Worm (Caenorhabditis elegans) whole organism, L1 larva: Measurements from ENCODE around the gene unc-9.

Source experiments
- C16A3.4 ChIP-seq: fragments of 150-350 bp; optimal IDR thresholded peaks from 2 replicates; lab custom pipeline; 2014; ENCODE audit warnings: missing biosample characterization, missing genetic modification characterization
- aha-1 ChIP-seq: fragments of 150-350 bp; optimal IDR thresholded peaks from 2 replicates; lab custom pipeline; 2014; ENCODE audit warnings: missing biosample characterization, missing genetic modification characterization
- blmp-1 ChIP-seq: fragments of 150-350 bp; optimal IDR thresholded peaks from 2 replicates; lab custom pipeline; 2014; ENCODE audit warnings: missing biosample characterization, missing genetic modification characterization
- ceh-63 ChIP-seq: fragments of 200-800 bp; sonication (Bioruptor generic); optimal IDR thresholded peaks from 2 replicates; lab custom pipeline; 2018; ENCODE audit warnings: mild to moderate bottlenecking, missing genetic modification characterization, missing compliant biosample characterization
- ceh-8 ChIP-seq: fragments of 200-800 bp; sonication (Bioruptor generic); optimal IDR thresholded peaks from 2 replicates; lab custom pipeline; 2018; ENCODE audit warnings: mild to moderate bottlenecking, missing genetic modification characterization, moderate library complexity, missing compliant biosample characterization
- ceh-90 ChIP-seq: sonication (generic microtip); optimal IDR thresholded peaks from 2 replicates; lab custom pipeline; 2016; ENCODE audit warnings: missing genetic modification characterization, missing compliant biosample characterization
- efl-1 ChIP-seq, 4 experiments: fragments of 150-350 bp; optimal IDR thresholded peaks in 3 of 4; peaks in 1 of 4; 1 replicate in 1 of 4; 2 replicates in 3 of 4; lab custom pipeline; 2014; ENCODE audit warnings: missing biosample characterization in 2 of 4, missing genetic modification characterization in 2 of 4, missing genetic modification reagents in 2 of 4
- efl-3 ChIP-seq: fragments of 200-800 bp; sonication (Bioruptor generic); optimal IDR thresholded peaks from 2 replicates; lab custom pipeline; 2018; ENCODE audit warnings: mild to moderate bottlenecking, missing genetic modification characterization, missing compliant biosample characterization
- egl-13 ChIP-seq: sonication (generic microtip); optimal IDR thresholded peaks from 2 replicates; lab custom pipeline; 2016; ENCODE audit warnings: missing genotype, missing genetic modification reagents, missing genetic modification characterization, missing compliant biosample characterization
- egl-27 ChIP-seq, 2 experiments: fragments of 150-350 bp in 1 of 2; sonication (generic microtip); optimal IDR thresholded peaks; 3 replicates each; lab custom pipeline; 2017 to 2018; ENCODE audit warnings: missing biosample characterization in 2 of 2, missing genetic modification characterization in 2 of 2, missing genetic modification reagents in 2 of 2
- elt-2 ChIP-seq: sonication (generic microtip); optimal IDR thresholded peaks from 2 replicates; lab custom pipeline; 2016; ENCODE audit warnings: missing genetic modification characterization, mild to moderate bottlenecking, inconsistent platforms, missing compliant biosample characterization, missing genetic modification reagents
- elt-3 ChIP-seq, 6 experiments: fragments of 150-350 bp in 1 of 6; sonication (generic microtip); optimal IDR thresholded peaks; 2 replicates each; lab custom pipeline; 2017 to 2018; ENCODE audit warnings: missing biosample characterization in 6 of 6, missing genetic modification characterization in 6 of 6, inconsistent platforms in 1 of 6
- fkh-10 ChIP-seq: sonication (generic microtip); optimal IDR thresholded peaks from 2 replicates; lab custom pipeline; 2017; ENCODE audit warnings: missing biosample characterization, missing genetic modification reagents, missing genetic modification characterization
- fkh-4 ChIP-seq: sonication (generic microtip); optimal IDR thresholded peaks from 2 replicates; lab custom pipeline; 2016; ENCODE audit warnings: missing compliant biosample characterization, missing genetic modification characterization, borderline replicate concordance
- grh-1 ChIP-seq: fragments of 200-800 bp; sonication (Bioruptor generic); IDR thresholded peaks from 2 replicates; pipeline ENCODE4 v1.3.6; 2022; ENCODE audit warnings: missing genetic modification reagents, missing genetic modification characterization, missing compliant biosample characterization
- hpl-2 ChIP-seq: fragments of 150-350 bp; optimal IDR thresholded peaks from 2 replicates; lab custom pipeline; 2014; ENCODE audit warnings: missing biosample characterization, missing genetic modification reagents, missing genetic modification characterization
- isw-1 ChIP-seq: fragments of 200-800 bp; sonication (Bioruptor generic); IDR thresholded peaks from 2 replicates; pipeline ENCODE4 v1.3.6; 2022; ENCODE audit warnings: missing genetic modification characterization, missing compliant biosample characterization
- lin-14 ChIP-seq: fragments of 200-800 bp; sonication (Bioruptor generic); optimal IDR thresholded peaks from 2 replicates; lab custom pipeline; 2018; ENCODE audit warnings: mild to moderate bottlenecking, missing genetic modification characterization, moderate library complexity, missing compliant biosample characterization
- lin-35 ChIP-seq, 2 experiments: fragments of 150-350 bp; optimal IDR thresholded peaks; 2 replicates each; lab custom pipeline; 2014; ENCODE audit warnings: missing biosample characterization in 2 of 2, missing genetic modification characterization in 2 of 2, missing genetic modification reagents in 2 of 2
- lsy-2 ChIP-seq, 2 experiments: fragments of 150-350 bp; optimal IDR thresholded peaks; 2 replicates each; lab custom pipeline; 2014; ENCODE audit warnings: missing biosample characterization in 2 of 2, missing genetic modification characterization in 2 of 2
- mef-2 ChIP-seq: fragments of 150-350 bp; optimal IDR thresholded peaks from 2 replicates; lab custom pipeline; 2014; ENCODE audit warnings: missing biosample characterization, missing genetic modification characterization
- mep-1 ChIP-seq: fragments of 150-350 bp; optimal IDR thresholded peaks from 2 replicates; lab custom pipeline; 2014; ENCODE audit warnings: missing biosample characterization, missing genetic modification characterization
- nhr-12 ChIP-seq: sonication (generic microtip); optimal IDR thresholded peaks from 2 replicates; lab custom pipeline; 2017; ENCODE audit warnings: missing biosample characterization, missing genetic modification characterization
- nhr-20 ChIP-seq: sonication (generic microtip); optimal IDR thresholded peaks from 2 replicates; lab custom pipeline; 2016; ENCODE audit warnings: mild to moderate bottlenecking, missing genetic modification characterization, missing compliant biosample characterization
- nhr-28 ChIP-seq: fragments of 150-350 bp; optimal IDR thresholded peaks from 2 replicates; lab custom pipeline; 2014; ENCODE audit warnings: missing biosample characterization, missing genetic modification characterization
- nhr-71 ChIP-seq: sonication (generic microtip); optimal IDR thresholded peaks from 2 replicates; lab custom pipeline; 2016; ENCODE audit warnings: mild to moderate bottlenecking, missing genetic modification characterization, moderate library complexity, missing compliant biosample characterization
- nhr-77 ChIP-seq: fragments of 150-350 bp; optimal IDR thresholded peaks from 2 replicates; lab custom pipeline; 2014; ENCODE audit warnings: missing biosample characterization, missing genetic modification characterization
- nhr-85 ChIP-seq: sonication (generic microtip); peaks from one replicate; lab custom pipeline; 2016; ENCODE audit warnings: missing genetic modification characterization, inconsistent platforms, missing compliant biosample characterization
- nhr-90 ChIP-seq: sonication (generic microtip); optimal IDR thresholded peaks from 2 replicates; lab custom pipeline; 2016; ENCODE audit warnings: mild to moderate bottlenecking, missing genetic modification characterization, missing compliant biosample characterization; ENCODE audit not compliant: poor library complexity
- pax-3 ChIP-seq: fragments of 200-800 bp; sonication (Bioruptor generic); optimal IDR thresholded peaks from 2 replicates; lab custom pipeline; 2018; ENCODE audit warnings: mild to moderate bottlenecking, missing genetic modification characterization, moderate library complexity, missing compliant biosample characterization
- pqm-1 ChIP-seq: sonication (generic microtip); optimal IDR thresholded peaks from 3 replicates; lab custom pipeline; 2017; ENCODE audit warnings: missing biosample characterization, missing genetic modification characterization
- swsn-7 ChIP-seq: sonication (generic microtip); optimal IDR thresholded peaks from 2 replicates; lab custom pipeline; 2016; ENCODE audit warnings: missing genetic modification characterization, missing compliant biosample characterization
- unc-30 ChIP-seq: sonication (generic microtip); optimal IDR thresholded peaks from 2 replicates; lab custom pipeline; 2017; ENCODE audit warnings: missing biosample characterization, missing genetic modification characterization
- unc-62 ChIP-seq: fragments of 150-350 bp; optimal IDR thresholded peaks from 2 replicates; lab custom pipeline; 2014; ENCODE audit warnings: missing biosample characterization, missing genetic modification reagents, missing genetic modification characterization
- unc-86 ChIP-seq: sonication (generic microtip); optimal IDR thresholded peaks from 2 replicates; lab custom pipeline; 2016; ENCODE audit warnings: missing genetic modification characterization, missing compliant biosample characterization
- vab-15 ChIP-seq: sonication (generic microtip); optimal IDR thresholded peaks from 2 replicates; lab custom pipeline; 2017; ENCODE audit warnings: missing genotype, mild to moderate bottlenecking, missing genetic modification characterization, missing compliant biosample characterization
- xbp-1 ChIP-seq: sonication (generic microtip); optimal IDR thresholded peaks from 2 replicates; lab custom pipeline; 2016; ENCODE audit warnings: missing genetic modification characterization, missing compliant biosample characterization
- zag-1 ChIP-seq: fragments of 150-350 bp; optimal IDR thresholded peaks from 2 replicates; lab custom pipeline; 2014; ENCODE audit warnings: missing biosample characterization, missing genetic modification characterization
- ztf-11 ChIP-seq, 2 experiments: sonication (generic microtip); optimal IDR thresholded peaks; 2 replicates each; lab custom pipeline; 2016 to 2017; ENCODE audit warnings: missing genetic modification characterization in 2 of 2, missing biosample characterization in 1 of 2, missing compliant biosample characterization in 1 of 2

The unc-9 gene

DNA sequence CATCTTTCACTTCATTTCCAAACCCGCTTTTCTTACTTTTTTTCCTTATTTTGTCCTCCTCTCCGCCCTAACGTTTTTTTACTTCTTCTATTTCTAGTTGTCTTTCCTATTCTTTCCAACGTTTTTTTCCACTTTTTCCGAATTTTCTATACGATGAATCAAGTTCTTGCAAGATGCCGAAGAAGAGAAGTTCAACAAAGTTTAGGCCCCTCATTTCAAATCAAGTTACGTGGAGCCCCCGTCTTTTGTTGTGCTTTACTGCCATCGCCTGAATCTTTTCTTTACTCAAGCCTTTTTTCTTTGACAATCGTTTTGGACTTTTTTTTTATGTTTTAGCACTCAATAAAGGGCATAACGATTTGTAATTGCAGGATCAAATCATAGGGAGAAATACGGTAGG, at the start of gene unc-9:
unc-9 (plus strand) TSS at position 370 of the 400 bp plus-strand sequence.
- TF ChIP-seq fkh-10 (GFP tag; lab: Kevin White, UChicago): peak; percentile 70
- peak; percentile 54 for TF ChIP-seq lin-14
- TF ChIP-seq mep-1 (tag; lab: Kevin White, UChicago): no peak
- TF ChIP-seq aha-1: no peak
- TF ChIP-seq efl-3 (GFP tag; lab: Kevin White, UChicago): no peak
- TF ChIP-seq ceh-8 (GFP tag; lab: Kevin White, UChicago): no peak

DNA sequence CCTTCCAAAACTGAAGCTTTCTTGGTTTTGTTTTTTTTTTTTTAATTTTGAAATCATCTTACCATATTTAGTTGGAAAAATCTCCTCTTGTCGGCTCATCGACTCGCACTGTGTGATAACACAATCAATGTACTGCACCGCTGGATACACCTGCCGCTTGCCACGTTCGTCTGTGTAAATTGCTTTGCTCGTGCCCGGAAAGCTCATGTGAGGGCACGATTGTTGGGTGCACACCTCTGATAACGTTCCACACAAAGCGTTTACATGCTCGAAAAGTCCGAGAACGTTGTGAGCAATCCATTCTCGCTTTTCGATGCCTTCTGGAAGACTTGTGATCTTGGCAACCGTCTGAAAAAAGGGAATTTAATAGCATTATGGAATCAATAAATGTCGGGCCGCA, 47.1 kb upstream of the unc-9 start:
- TF ChIP-seq elt-2 (tag; lab: Kevin White, UChicago): peak; percentile 56
- TF ChIP-seq blmp-1 (tag; lab: Kevin White, UChicago): no peak
- no peak for TF ChIP-seq nhr-71 (tag; lab: Kevin White, UChicago)
- TF ChIP-seq ceh-63 (GFP tag; lab: Kevin White, UChicago): peak; percentile 14
- TF ChIP-seq ztf-11 (tag; optimal IDR thresholded peaks at IDR 0.05; lab: Kevin White, UChicago): no peak

DNA sequence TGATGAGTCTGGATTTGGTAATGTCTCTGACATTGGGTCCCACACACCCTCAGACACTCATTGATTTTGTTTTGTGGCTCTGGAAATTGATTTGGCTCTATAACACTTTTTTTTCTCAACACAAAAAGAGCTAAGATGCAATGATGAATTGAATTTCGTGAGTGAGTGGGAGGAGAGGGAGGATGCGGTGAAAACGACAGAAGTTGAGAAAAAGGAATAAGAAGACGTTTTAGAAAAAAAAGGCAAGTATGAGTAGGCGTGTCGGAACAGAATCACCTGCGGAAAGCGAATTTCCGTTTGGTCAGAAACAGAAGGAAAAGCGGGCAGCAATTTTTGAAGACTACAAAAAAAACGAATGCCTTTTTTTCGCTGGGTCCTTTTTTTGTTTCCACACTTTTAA, 45.8 kb upstream of the unc-9 start:
- no peak for TF ChIP-seq egl-13 (tag; lab: Kevin White, UChicago)
- TF ChIP-seq efl-1 (optimal IDR thresholded peaks at IDR 0.05; lab: Kevin White, UChicago): no peak
- peak in 1 of 2 experiments; percentile 13 for TF ChIP-seq efl-1 (GFP tag; optimal IDR thresholded peaks at IDR 0.05 in 1 of 2; lab: Kevin White, UChicago)
- peak; percentile 82 for TF ChIP-seq fkh-10 (GFP tag; lab: Kevin White, UChicago)
- TF ChIP-seq lin-14: peak; percentile 6
- TF ChIP-seq, all 84 proteins: peak for 3

DNA sequence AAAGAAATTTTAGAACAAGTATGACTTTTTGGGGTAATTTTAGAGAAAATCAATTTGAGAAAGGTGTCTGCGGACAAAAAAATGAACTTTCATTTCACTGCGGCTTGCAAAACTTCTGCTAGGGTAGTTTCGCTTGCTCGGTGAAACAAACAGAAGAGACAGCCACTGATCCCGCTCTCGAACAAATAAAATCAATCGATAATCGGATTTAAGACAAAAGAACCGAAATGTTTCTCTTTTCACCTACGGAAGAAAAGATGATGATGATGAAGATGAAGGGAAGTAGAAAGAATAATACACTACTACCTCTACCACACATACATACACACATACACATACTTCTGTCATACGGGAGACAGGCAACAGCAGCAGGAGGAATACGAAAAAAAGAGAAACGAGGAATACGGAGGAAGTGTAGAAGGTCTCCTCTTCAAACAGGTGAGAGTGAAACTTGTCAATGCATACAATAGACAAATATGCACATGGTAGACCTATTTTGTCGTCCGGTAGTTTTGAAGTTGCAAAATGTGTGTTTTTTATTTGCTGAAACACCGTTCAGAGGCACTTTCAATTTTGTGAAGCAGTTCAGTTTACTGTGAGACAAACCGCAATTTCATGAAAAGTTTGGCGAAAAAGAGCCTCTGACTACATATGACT, 44.3 kb upstream of the unc-9 start:
- no peak for TF ChIP-seq grh-1
- no peak for TF ChIP-seq xbp-1 (tag; lab: Kevin White, UChicago)
- TF ChIP-seq C16A3.4: no peak
- peak in 1 of 2 experiments; percentile 35 for TF ChIP-seq lin-35 (GFP tag; optimal IDR thresholded peaks at IDR 0.05; lab: Kevin White, UChicago)
- peak; percentile 81 for TF ChIP-seq blmp-1 (tag; lab: Kevin White, UChicago)
- TF ChIP-seq nhr-85 (tag; lab: Kevin White, UChicago): peak; percentile 43
- peak; percentile 18 for TF ChIP-seq lin-14

DNA sequence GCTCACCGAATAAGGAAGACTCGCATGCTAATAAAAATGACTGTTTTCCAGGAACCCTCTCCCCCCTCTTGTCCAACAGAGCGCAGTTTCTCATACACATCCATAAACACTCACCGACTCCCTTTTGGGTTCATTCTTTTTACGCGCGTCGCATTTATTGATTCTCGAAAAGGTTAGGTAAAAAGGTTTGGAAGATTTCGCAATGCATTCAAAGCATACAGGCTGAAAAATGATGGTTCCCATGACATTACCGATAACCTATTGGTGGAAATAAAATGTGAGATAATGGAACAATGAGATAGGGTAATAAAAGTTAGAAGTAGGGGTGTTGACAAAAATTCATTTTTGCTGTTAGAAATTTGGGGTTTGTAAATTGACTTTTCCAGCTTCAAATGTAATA, 43.1 kb upstream of the unc-9 start:
- TF ChIP-seq elt-3 (tag; optimal IDR thresholded peaks at IDR 0.05; lab: Kevin White, UChicago) (no peak), lin-14 (peak; percentile 11)
- TF ChIP-seq, all 84 proteins: peak for 1

DNA sequence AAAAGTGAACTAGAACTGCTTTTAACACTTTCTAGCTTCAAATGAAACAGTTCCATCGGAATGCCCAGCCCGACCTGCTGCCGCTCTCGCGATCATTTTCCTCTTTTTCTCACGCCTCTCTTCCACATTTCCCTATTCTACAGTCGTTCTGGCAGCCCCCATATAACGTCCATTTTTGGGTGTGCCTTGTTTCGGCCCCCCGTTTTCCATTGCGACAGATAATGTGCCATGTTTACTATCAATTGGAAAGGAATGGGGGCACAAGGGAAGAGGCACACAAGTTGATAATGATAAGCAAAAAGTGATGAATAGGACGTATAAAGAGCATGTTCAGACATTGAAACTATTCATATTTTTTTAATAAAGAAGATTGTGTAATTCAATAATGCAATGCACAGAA, 42.6 kb upstream of the unc-9 start:
- TF ChIP-seq fkh-10 (GFP tag; lab: Kevin White, UChicago) (no peak), lsy-2 (tag; optimal IDR thresholded peaks at IDR 0.05; lab: Kevin White, UChicago) (no peak), fkh-4 (no peak), grh-1 (no peak), nhr-20 (peak; percentile 44), unc-62 (GFP tag; lab: Kevin White, UChicago) (no peak), egl-27 (tag; optimal IDR thresholded peaks at IDR 0.05; lab: Kevin White, UChicago) (no peak), unc-86 (no peak), hpl-2 (GFP tag; lab: Kevin White, UChicago) (no peak), ceh-90 (tag; lab: Kevin White, UChicago) (no peak), swsn-7 (no peak), aha-1 (no peak), ceh-8 (GFP tag; lab: Kevin White, UChicago) (no peak), nhr-77 (tag; lab: Kevin White, UChicago) (no peak), nhr-90 (tag; lab: Kevin White, UChicago) (peak; percentile 30), pqm-1 (tag; lab: Kevin White, UChicago) (no peak), egl-13 (tag; lab: Kevin White, UChicago) (no peak), mef-2 (tag; lab: Kevin White, UChicago) (no peak), unc-30 (no peak), pax-3 (tag; lab: Kevin White, UChicago) (no peak), vab-15 (no peak), nhr-28 (no peak), elt-3 (tag; optimal IDR thresholded peaks at IDR 0.05; lab: Kevin White, UChicago) (peak in 1 of 6 experiments; percentile 1), nhr-12 (tag; lab: Kevin White, UChicago) (no peak), nhr-85 (tag; lab: Kevin White, UChicago) (peak; percentile 60), efl-1 (optimal IDR thresholded peaks at IDR 0.05; lab: Kevin White, UChicago) (no peak), efl-1 (GFP tag; optimal IDR thresholded peaks at IDR 0.05 in 1 of 2; lab: Kevin White, UChicago) (no peak), lin-14 (peak; percentile 55), isw-1 (no peak), ceh-63 (GFP tag; lab: Kevin White, UChicago) (no peak), zag-1 (no peak)
